Worm (Caenorhabditis elegans): ENCODE results near the gene EGAP4.1.

DNA sequence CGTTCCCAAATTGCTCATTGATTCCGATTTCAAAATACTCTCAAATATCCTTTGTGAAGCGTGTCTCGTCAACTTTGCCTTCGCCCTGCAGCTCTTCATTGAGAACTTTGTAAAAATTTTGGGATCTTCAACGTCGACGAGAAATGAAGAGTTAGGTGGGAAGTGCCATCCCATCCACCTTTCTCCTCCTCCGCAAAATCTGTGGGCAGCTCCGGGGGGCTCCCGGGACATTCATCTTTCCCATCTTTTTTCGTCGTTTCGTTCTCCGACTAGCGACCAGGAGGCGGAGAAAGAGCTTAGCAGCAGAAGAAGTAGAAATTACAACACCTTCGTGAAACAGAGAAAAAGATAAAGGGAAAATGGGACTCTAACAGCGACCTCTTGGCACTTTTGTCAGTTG, 35.7 kb upstream of the EGAP4.1 start:
- TF ChIP-seq ztf-23 (GFP tag; IDR thresholded peaks at IDR 0.05) = no peak
- no peak for TF ChIP-seq klf-2 (GFP tag; conservative IDR thresholded peaks at IDR 0.05)
- TF ChIP-seq ztf-29 (GFP tag; IDR thresholded peaks at IDR 0.05) = no peak
- no peak for TF ChIP-seq tab-1 (GFP tag; IDR thresholded peaks at IDR 0.05)
- TF ChIP-seq ref-1 (GFP tag; conservative IDR thresholded peaks at IDR 0.05) = no peak
- TF ChIP-seq flt-1 (GFP tag; IDR thresholded peaks at IDR 0.05) = no peak
- TF ChIP-seq T22C8.4 (GFP tag; IDR thresholded peaks at IDR 0.05) = no peak
- no peak for TF ChIP-seq cog-1 (tag; optimal IDR thresholded peaks at IDR 0.05)
- no peak for TF ChIP-seq med-1 (GFP tag; optimal IDR thresholded peaks at IDR 0.05; ENCODE audit: insufficient read depth)
